Fruit fly (Drosophila melanogaster): ENCODE measurements around the gene CG10559.

CG10559 gene

dm6 chr3R:25329079-25329478, 13.2 kb upstream of the CG10559 start, which contains the start of gene CHKov1 (continued):
- TF ChIP-seq caup (GFP tag; optimal IDR thresholded peaks at IDR 0.05; ENCODE audit: severe bottlenecking) (no peak), CrebB (tag; optimal IDR thresholded peaks at IDR 0.05) (peak; percentile 26), CG10543 (GFP tag; optimal IDR thresholded peaks at IDR 0.05) (peak; percentile 11), Hr39 (optimal IDR thresholded peaks at IDR 0.05) (no peak), CG9876 (GFP tag; optimal IDR thresholded peaks at IDR 0.05) (peak; percentile 12), CG34376 (GFP tag; optimal IDR thresholded peaks at IDR 0.05) (peak; percentile 52), vvl (GFP tag; IDR thresholded peaks at IDR 0.05) (0 out of 2 replicates have a peak, but pooled peaks have one; percentile 21), CG7556 (GFP tag; optimal IDR thresholded peaks at IDR 0.05) (no peak), dpn (GFP tag; optimal IDR thresholded peaks at IDR 0.05) (no peak), CG6854 (GFP tag; optimal IDR thresholded peaks at IDR 0.05) (no peak), CG16815 (GFP tag; optimal IDR thresholded peaks at IDR 0.05) (no peak), MESR4 (GFP tag; optimal IDR thresholded peaks at IDR 0.05) (no peak), fu2 (GFP tag; optimal IDR thresholded peaks at IDR 0.05) (no peak), mirr (GFP tag; optimal IDR thresholded peaks at IDR 0.05) (no peak), pnt (GFP tag; optimal IDR thresholded peaks at IDR 0.05) (no peak), amos (GFP tag; IDR thresholded peaks at IDR 0.05; ENCODE audit: partially characterized antibody) (peak; percentile 38; the same call in 1 of the 2 replicates), rib (GFP tag; IDR thresholded peaks at IDR 0.05) (no peak), Atf6 (GFP tag; IDR thresholded peaks at IDR 0.05) (no peak), Deaf1 (tag; optimal IDR thresholded peaks at IDR 0.05) (peak; percentile 50), Med (GFP tag) (peak; percentile 67), CG6175 (GFP tag; IDR thresholded peaks at IDR 0.05) (no peak), CG3163 (GFP tag; optimal IDR thresholded peaks at IDR 0.05) (peak; percentile 44), fd64A (GFP tag; optimal IDR thresholded peaks at IDR 0.05) (no peak), CG7271 (tag; optimal IDR thresholded peaks at IDR 0.05) (no peak), CTCF (GFP tag; optimal IDR thresholded peaks at IDR 0.05) (no peak), gro (GFP tag; optimal IDR thresholded peaks at IDR 0.05) (peak; percentile 0), tna (GFP tag; IDR thresholded peaks at IDR 0.05; ENCODE audit: partially characterized antibody) (no peak), CG7963 (GFP tag; IDR thresholded peaks at IDR 0.05; ENCODE audit: partially characterized antibody) (no peak), lola (GFP tag; optimal IDR thresholded peaks at IDR 0.05) (no peak)

dm6 chr3R:25328540-25328939, 12.6 kb upstream of the CG10559 start:
- TF ChIP-seq gce (GFP tag; IDR thresholded peaks at IDR 0.05), result 0 out of 3 replicates have a peak, but pooled peaks have one; percentile 20
- TF ChIP-seq row (GFP tag; IDR thresholded peaks at IDR 0.05), result 0 out of 3 replicates have a peak, but pooled peaks have one; percentile 6
- TF ChIP-seq crol (GFP tag; IDR thresholded peaks at IDR 0.05), result peak; percentile 90
- TF ChIP-seq zen2 (GFP tag; IDR thresholded peaks at IDR 0.05; ENCODE audit: partially characterized antibody), result 0 out of 3 replicates have a peak, but pooled peaks have one; percentile 16
- peak; percentile 59; the same call in 2 of the 4 replicates for TF ChIP-seq chinmo (GFP tag; IDR thresholded peaks at IDR 0.05; ENCODE audit: partially characterized antibody)

- TF ChIP-seq HmgZ (tag; optimal IDR thresholded peaks at IDR 0.05), result no peak
- TF ChIP-seq Sry-δ (GFP tag; optimal IDR thresholded peaks at IDR 0.05), result no peak
- no peak for TF ChIP-seq Jarid2 (GFP tag; optimal IDR thresholded peaks at IDR 0.05)
- no peak for TF ChIP-seq NC2α (GFP tag; optimal IDR thresholded peaks at IDR 0.05)
- TF ChIP-seq Trl (optimal IDR thresholded peaks at IDR 0.05), result no peak
- TF ChIP-seq Trl (GFP tag; optimal IDR thresholded peaks at IDR 0.05), result no peak
- TF ChIP-seq exex (tag; optimal IDR thresholded peaks at IDR 0.05), result peak; percentile 20
Measured at dm6 chr3R:25322657-25323056, 6.7 kb upstream of the CG10559 start, which contains the start of gene CG10562. CG10562 (minus strand) TSS chr3R:25322757.

Data from whole organism, embryonic.